Worm (Caenorhabditis elegans) whole organism, L3 larva: ENCODE data around the gene F19B10.2.

Experiments
- R02D3.7 ChIP-seq: fragments of 150-350 bp; optimal IDR thresholded peaks from 2 replicates; lab custom pipeline; 2014; ENCODE audit warnings: missing biosample characterization, missing genetic modification characterization
- aly-2 ChIP-seq: fragments of 150-350 bp; optimal IDR thresholded peaks from 2 replicates; lab custom pipeline; 2014; ENCODE audit warnings: missing biosample characterization, missing genetic modification characterization
- ama-1 ChIP-seq: fragments of 150-350 bp; optimal IDR thresholded peaks from 2 replicates; lab custom pipeline; 2018
- ceh-16 ChIP-seq: sonication (generic microtip); optimal IDR thresholded peaks from 2 replicates; lab custom pipeline; 2017; ENCODE audit warnings: missing biosample characterization, missing genetic modification characterization
- ceh-28 ChIP-seq: fragments of 150-350 bp; optimal IDR thresholded peaks from 2 replicates; lab custom pipeline; 2014; ENCODE audit warnings: missing biosample characterization, missing genetic modification reagents, missing genetic modification characterization
- ceh-9 ChIP-seq: sonication (generic microtip); optimal IDR thresholded peaks from 2 replicates; lab custom pipeline; 2018; ENCODE audit warnings: missing biosample characterization, missing genetic modification characterization
- daf-12 ChIP-seq: fragments of 150-350 bp; optimal IDR thresholded peaks from 2 replicates; lab custom pipeline; 2014; ENCODE audit warnings: missing biosample characterization, missing genetic modification reagents, missing genetic modification characterization
- egl-27 ChIP-seq: sonication (generic microtip); optimal IDR thresholded peaks from 4 replicates; lab custom pipeline; 2017; ENCODE audit warnings: missing biosample characterization, missing genetic modification reagents, missing genetic modification characterization
- elt-2 ChIP-seq: sonication (generic microtip); optimal IDR thresholded peaks from 2 replicates; lab custom pipeline; 2016; ENCODE audit warnings: missing genetic modification reagents, mild to moderate bottlenecking, missing genetic modification characterization, missing compliant biosample characterization
- eor-1 ChIP-seq, 2 experiments: fragments of 150-350 bp; optimal IDR thresholded peaks; 2 replicates each; lab custom pipeline; 2014 to 2018; ENCODE audit warnings: missing biosample characterization in 2 of 2, missing genetic modification characterization in 2 of 2
- fkh-2 ChIP-seq: fragments of 150-350 bp; optimal IDR thresholded peaks from 2 replicates; lab custom pipeline; 2014; ENCODE audit warnings: missing biosample characterization, missing genetic modification reagents, missing genetic modification characterization
- lin-15B ChIP-seq: fragments of 150-350 bp; optimal IDR thresholded peaks from 2 replicates; lab custom pipeline; 2014; ENCODE audit warnings: missing biosample characterization, missing genetic modification characterization
- lin-39 ChIP-seq: fragments of 150-350 bp; optimal IDR thresholded peaks from 2 replicates; lab custom pipeline; 2018; ENCODE audit warnings: missing biosample characterization, missing genetic modification reagents, missing genetic modification characterization
- lsy-12 ChIP-seq: sonication (generic microtip); optimal IDR thresholded peaks from 2 replicates; lab custom pipeline; 2016; ENCODE audit warnings: mild to moderate bottlenecking, missing genetic modification characterization, missing compliant biosample characterization
- mdl-1 ChIP-seq: fragments of 150-350 bp; optimal IDR thresholded peaks from 2 replicates; lab custom pipeline; 2014; ENCODE audit warnings: missing biosample characterization, missing genetic modification characterization
- mml-1 ChIP-seq: fragments of 150-350 bp; sonication (generic microtip); optimal IDR thresholded peaks from 3 replicates; lab custom pipeline; 2014; ENCODE audit warnings: missing biosample characterization, missing genetic modification characterization
- nfya-1 ChIP-seq: sonication (generic microtip); optimal IDR thresholded peaks from 2 replicates; lab custom pipeline; 2017; ENCODE audit warnings: missing genetic modification characterization, mild to moderate bottlenecking, missing compliant biosample characterization, antibody characterized with exemption, moderate library complexity; ENCODE audit not compliant: insufficient read depth
- nhr-12 ChIP-seq: fragments of 150-350 bp; optimal IDR thresholded peaks from 2 replicates; lab custom pipeline; 2014; ENCODE audit warnings: missing biosample characterization, missing genetic modification characterization
- nhr-23 ChIP-seq: fragments of 150-350 bp; optimal IDR thresholded peaks from 2 replicates; lab custom pipeline; 2014; ENCODE audit warnings: missing biosample characterization, missing genetic modification reagents, missing genetic modification characterization
- nhr-237 ChIP-seq: fragments of 150-350 bp; optimal IDR thresholded peaks from 2 replicates; lab custom pipeline; 2014; ENCODE audit warnings: missing biosample characterization, missing genetic modification characterization
- nhr-25 ChIP-seq: sonication (generic microtip); optimal IDR thresholded peaks from 2 replicates; lab custom pipeline; 2017; ENCODE audit warnings: missing biosample characterization, missing genetic modification characterization
- nhr-28 ChIP-seq: fragments of 150-350 bp; optimal IDR thresholded peaks from 2 replicates; lab custom pipeline; 2014; ENCODE audit warnings: missing biosample characterization, missing genetic modification characterization
- nhr-43 ChIP-seq: sonication (generic microtip); optimal IDR thresholded peaks from 2 replicates; lab custom pipeline; 2016; ENCODE audit warnings: mild to moderate bottlenecking, missing genetic modification characterization, missing compliant biosample characterization; ENCODE audit not compliant: poor library complexity, severe bottlenecking
- nhr-67 ChIP-seq: fragments of 150-350 bp; optimal IDR thresholded peaks from 2 replicates; lab custom pipeline; 2014; ENCODE audit warnings: missing biosample characterization, missing genetic modification characterization
- nhr-76 ChIP-seq: fragments of 150-350 bp; sonication (generic microtip); optimal IDR thresholded peaks from 5 replicates; lab custom pipeline; 2014; ENCODE audit warnings: missing biosample characterization, missing genetic modification characterization
- nhr-77 ChIP-seq: fragments of 150-350 bp; optimal IDR thresholded peaks from 2 replicates; lab custom pipeline; 2014; ENCODE audit warnings: missing biosample characterization, missing genetic modification characterization
- pha-4 ChIP-seq: fragments of 150-350 bp; optimal IDR thresholded peaks from 2 replicates; lab custom pipeline; 2014; ENCODE audit warnings: missing biosample characterization, missing genetic modification reagents, missing genetic modification characterization
- sea-2 ChIP-seq: fragments of 150-350 bp; sonication (generic microtip); optimal IDR thresholded peaks from 4 replicates; lab custom pipeline; 2014; ENCODE audit warnings: missing biosample characterization, missing genetic modification reagents, missing genetic modification characterization
- skn-1 ChIP-seq: fragments of 150-350 bp; optimal IDR thresholded peaks from 2 replicates; lab custom pipeline; 2014; ENCODE audit warnings: missing biosample characterization, missing genetic modification characterization
- tbx-2 ChIP-seq: sonication (generic microtip); optimal IDR thresholded peaks from 2 replicates; lab custom pipeline; 2016; ENCODE audit warnings: mild to moderate bottlenecking, missing genetic modification characterization, missing compliant biosample characterization
- unc-62 ChIP-seq: fragments of 150-350 bp; sonication (generic microtip); optimal IDR thresholded peaks from 4 replicates; lab custom pipeline; 2014; ENCODE audit warnings: missing biosample characterization, missing genetic modification reagents, missing genetic modification characterization
- ztf-4 ChIP-seq: fragments of 150-350 bp; optimal IDR thresholded peaks from 2 replicates; lab custom pipeline; 2014; ENCODE audit warnings: missing biosample characterization, missing genetic modification characterization

F19B10.2 gene

DNA sequence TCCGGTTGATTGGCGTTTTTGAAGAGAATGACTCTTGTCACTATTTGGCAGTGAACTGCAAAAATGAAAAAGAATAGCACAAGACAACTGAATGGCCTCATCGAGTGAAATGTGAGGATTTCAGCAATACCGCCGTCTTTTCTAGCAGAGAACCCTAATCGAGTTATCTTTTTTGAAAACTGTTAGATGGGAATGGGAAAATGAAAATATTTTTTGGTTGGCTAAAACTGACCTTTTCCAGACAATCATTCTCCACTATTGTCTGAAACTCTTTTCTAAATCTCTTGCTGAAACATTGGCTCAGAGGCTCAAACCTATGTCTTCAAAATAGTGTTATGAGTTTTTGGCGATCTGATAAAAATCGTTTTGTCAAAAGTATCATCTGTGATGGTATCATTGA lies 35.1 kb upstream of the F19B10.2 start, which contains the start of gene M151.10:
TSS of gene M151.10 (minus strand) at position 101 of the 400 bp plus-strand sequence.
- TF ChIP-seq tbx-2 (tag; lab: Kevin White, UChicago) (no peak), nhr-28 (tag; lab: Kevin White, UChicago) (no peak), ama-1 (lab: Kevin White, UChicago) (no peak), fkh-2 (tag; lab: Kevin White, UChicago) (no peak), mdl-1 (tag; lab: Kevin White, UChicago) (no peak), ceh-16 (tag; lab: Kevin White, UChicago) (no peak), skn-1 (no peak), nhr-76 (tag; lab: Kevin White, UChicago) (no peak), nhr-12 (tag; lab: Kevin White, UChicago) (no peak), nhr-43 (no peak), nhr-25 (tag; lab: Kevin White, UChicago) (no peak), nhr-237 (tag; lab: Kevin White, UChicago) (no peak), eor-1 (tag; optimal IDR thresholded peaks at IDR 0.05; lab: Kevin White, UChicago) (no peak), nhr-23 (tag; lab: Kevin White, UChicago) (no peak), lin-39 (tag; lab: Kevin White, UChicago) (no peak), lsy-12 (tag; lab: Kevin White, UChicago) (no peak)

DNA sequence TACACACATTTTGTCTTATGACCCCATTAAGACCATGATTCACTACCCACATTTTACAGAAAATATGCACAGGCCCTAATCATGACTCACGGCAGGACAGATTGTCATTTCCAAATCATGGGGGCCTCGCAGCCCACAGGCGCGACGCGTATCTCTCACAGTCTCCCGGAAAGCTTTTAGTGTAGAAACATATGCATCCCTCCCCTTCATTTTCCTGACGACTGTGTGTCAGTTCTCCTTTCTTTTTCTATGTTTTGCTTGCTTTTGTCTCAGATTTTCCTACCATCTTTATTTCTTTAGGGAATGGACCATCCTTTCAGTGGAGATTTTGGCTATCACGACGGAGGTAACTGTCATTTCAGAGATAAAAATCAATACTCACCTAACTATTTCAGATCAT lies 34.1 kb upstream of the F19B10.2 start, which contains the start of gene M151.1:
TSS of gene M151.1 (plus strand) at position 301 of the 400 bp plus-strand sequence.
- TF ChIP-seq nhr-77 (tag; lab: Kevin White, UChicago) (no peak), elt-2 (tag; lab: Kevin White, UChicago) (no peak), nhr-25 (tag; lab: Kevin White, UChicago) (no peak), ztf-4 (tag; lab: Kevin White, UChicago) (no peak), lin-15B (tag; lab: Kevin White, UChicago) (no peak)

DNA sequence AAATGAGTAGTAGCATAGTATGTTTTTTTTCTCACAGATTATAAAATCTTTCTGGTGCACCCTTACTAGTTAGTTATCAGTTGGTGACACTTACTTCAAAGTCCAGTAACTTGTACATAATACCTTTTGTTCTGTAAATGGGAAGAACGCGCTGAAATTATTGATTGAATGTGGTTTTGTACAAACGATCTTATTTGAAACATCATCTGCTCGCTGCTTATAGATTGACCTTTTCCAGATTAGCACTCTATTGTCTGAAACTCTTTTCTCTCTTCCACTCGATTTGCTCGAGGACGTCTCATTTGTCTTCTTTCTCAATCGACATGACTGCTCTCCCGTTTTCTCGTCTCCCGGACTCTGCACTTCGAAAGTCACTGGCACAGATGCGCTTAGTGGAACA lies 28.2 kb upstream of the F19B10.2 start, which contains the start of gene fbxb-33:
TSS of gene fbxb-33 (plus strand) at position 301 of the 400 bp plus-strand sequence.
- TF ChIP-seq nhr-25 (tag; lab: Kevin White, UChicago) (no peak), elt-2 (tag; lab: Kevin White, UChicago) (no peak), nhr-28 (tag; lab: Kevin White, UChicago) (no peak), nhr-67 (tag; lab: Kevin White, UChicago) (no peak), ceh-9 (tag; lab: Kevin White, UChicago) (no peak), pha-4 (tag; lab: Kevin White, UChicago) (no peak)

DNA sequence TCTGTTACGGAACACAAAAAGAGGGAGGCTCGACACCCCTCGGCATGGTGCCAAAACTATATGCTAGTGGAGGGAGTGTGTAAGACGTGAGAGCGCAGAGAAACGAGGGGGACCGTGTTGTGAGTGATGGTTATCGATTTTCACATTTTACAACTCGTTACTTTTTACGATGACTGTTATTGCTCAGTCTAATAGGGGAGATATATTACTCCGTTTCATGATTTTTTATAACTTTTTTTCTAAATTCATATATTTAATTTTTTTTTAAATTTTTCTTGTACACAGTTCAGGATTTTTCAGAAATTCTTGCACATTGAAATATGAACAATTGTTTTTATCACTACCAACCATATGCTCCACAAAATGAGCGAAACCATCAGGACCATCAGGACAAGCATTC lies 19.9 kb upstream of the F19B10.2 start, which contains the start of gene F19B10.5:
TSS of gene F19B10.5 (plus strand) at position 301 of the 400 bp plus-strand sequence.
- TF ChIP-seq tbx-2 (tag; lab: Kevin White, UChicago) (no peak), ceh-28 (tag; lab: Kevin White, UChicago) (no peak), daf-12 (tag; lab: Kevin White, UChicago) (no peak), nhr-43 (no peak)

DNA sequence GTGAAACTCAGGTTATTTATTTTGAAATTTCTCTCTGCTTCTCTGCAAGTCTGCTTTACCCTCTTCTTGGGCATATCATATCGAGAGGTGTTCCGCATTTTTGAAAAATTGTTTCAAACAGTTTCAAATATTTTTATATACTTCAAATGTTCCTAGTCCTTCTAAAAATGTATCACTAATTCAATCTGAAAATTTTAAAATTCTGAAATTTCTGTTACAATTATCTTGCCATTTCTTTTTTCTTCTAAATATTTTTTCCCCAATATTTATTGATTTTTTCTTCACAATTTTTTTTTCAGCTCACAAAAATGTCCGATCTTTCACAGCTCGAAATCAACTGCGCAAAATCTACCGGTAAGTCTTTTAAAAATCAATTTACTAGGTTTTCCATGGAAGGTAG lies 15.5 kb upstream of the F19B10.2 start, which contains the start of gene F19B10.4:
TSS of gene F19B10.4 (plus strand) at position 301 of the 400 bp plus-strand sequence.
- TF ChIP-seq R02D3.7 (tag; lab: Kevin White, UChicago) (no peak), aly-2 (no peak), nhr-77 (tag; lab: Kevin White, UChicago) (no peak), nhr-76 (tag; lab: Kevin White, UChicago) (no peak), sea-2 (GFP tag; lab: Kevin White, UChicago) (no peak), ztf-4 (tag; lab: Kevin White, UChicago) (no peak), nfya-1 (no peak), fkh-2 (tag; lab: Kevin White, UChicago) (no peak), lin-39 (tag; lab: Kevin White, UChicago) (no peak), lin-15B (tag; lab: Kevin White, UChicago) (no peak), lsy-12 (tag; lab: Kevin White, UChicago) (no peak), unc-62 (GFP tag; lab: Kevin White, UChicago) (no peak), pha-4 (tag; lab: Kevin White, UChicago) (no peak), mml-1 (tag; lab: Kevin White, UChicago) (no peak), ceh-16 (tag; lab: Kevin White, UChicago) (no peak), egl-27 (no peak)
